Fruit fly (Drosophila melanogaster) whole organism, embryonic: ENCODE measurements around the gene CG31798.

Source experiments
- Aef1 ChIP-seq: fragments of 200-800 bp; sonication (Bioruptor generic); IDR thresholded peaks from 3 replicates; pipeline ENCODE4 v1.3.6; 2022; ENCODE audit warnings: missing biosample characterization, missing genetic modification characterization
- BEAF-32 ChIP-seq: fragments of 200-800 bp; sonication (Bioruptor generic); optimal IDR thresholded peaks from 3 replicates; lab custom pipeline; 2017; ENCODE audit warnings: missing biosample characterization, missing genetic modification characterization, mild to moderate bottlenecking, moderate library complexity, missing genetic modification reagents
- CG10267 ChIP-seq: fragments of 200-800 bp; sonication (Bioruptor generic); optimal IDR thresholded peaks from 2 replicates; lab custom pipeline; 2018; ENCODE audit warnings: missing biosample characterization, mild to moderate bottlenecking, missing genetic modification characterization, moderate library complexity
- CG10366 ChIP-seq: fragments of 200-800 bp; sonication (Bioruptor generic); IDR thresholded peaks from 2 replicates; pipeline ENCODE4 v1.3.6; 2022; ENCODE audit warnings: missing biosample characterization, missing genetic modification characterization
- CG14014 ChIP-seq: fragments of 200-800 bp; sonication (Bioruptor generic); IDR thresholded peaks from 2 replicates; pipeline ENCODE4 v1.3.6; 2022; ENCODE audit warnings: missing biosample characterization, missing genetic modification characterization
- CG14667 ChIP-seq: fragments of 200-800 bp; sonication (Bioruptor generic); IDR thresholded peaks from 2 replicates; pipeline ENCODE4 v1.3.6; 2022; ENCODE audit warnings: missing biosample characterization, missing genetic modification characterization
- CG16813 ChIP-seq: fragments of 200-800 bp; sonication (Bioruptor generic); IDR thresholded peaks from 3 replicates; pipeline ENCODE4 v1.3.6; 2022; ENCODE audit warnings: missing biosample characterization, missing genetic modification characterization; ENCODE audit not compliant: partially characterized antibody
- CG17612 ChIP-seq: fragments of 200-800 bp; sonication (Bioruptor generic); IDR thresholded peaks from 2 replicates; pipeline ENCODE4 v1.3.6; 2022; ENCODE audit warnings: missing biosample characterization, missing genetic modification characterization
- CG1832 ChIP-seq: fragments of 200-800 bp; sonication (Bioruptor generic); optimal IDR thresholded peaks from 2 replicates; lab custom pipeline; 2017; ENCODE audit warnings: missing biosample characterization, mild to moderate bottlenecking, missing genetic modification characterization, inconsistent platforms
- CG2202 ChIP-seq: fragments of 200-800 bp; sonication (Bioruptor generic); optimal IDR thresholded peaks from 2 replicates; lab custom pipeline; 2018; ENCODE audit warnings: missing biosample characterization, mild to moderate bottlenecking, missing genetic modification characterization
- CG30431 ChIP-seq: fragments of 200-800 bp; sonication (Bioruptor generic); optimal IDR thresholded peaks from 2 replicates; lab custom pipeline; 2017; ENCODE audit warnings: missing biosample characterization, missing genetic modification characterization
- CG8388 ChIP-seq: fragments of 200-800 bp; sonication (Bioruptor generic); optimal IDR thresholded peaks from 2 replicates; lab custom pipeline; 2019; ENCODE audit warnings: missing biosample characterization, mild to moderate bottlenecking, missing genetic modification characterization, moderate library complexity
- CG8765 ChIP-seq: fragments of 200-800 bp; sonication (Bioruptor generic); IDR thresholded peaks from 2 replicates; pipeline ENCODE4 v1.3.6; 2022; ENCODE audit warnings: missing biosample characterization, missing genetic modification characterization
- D19A ChIP-seq: fragments of 200-800 bp; optimal IDR thresholded peaks from 3 replicates; lab custom pipeline; 2019; ENCODE audit warnings: missing biosample characterization, mild to moderate bottlenecking, missing genetic modification characterization, moderate library complexity
- Dek ChIP-seq: fragments of 200-800 bp; sonication (Bioruptor generic); optimal IDR thresholded peaks from 3 replicates; lab custom pipeline; 2019; ENCODE audit warnings: missing biosample characterization, mild to moderate bottlenecking, missing genetic modification characterization, moderate library complexity
- Dfd ChIP-seq, 2 experiments: fragments of >200 bp; optimal IDR thresholded peaks; 2 replicates each; lab custom pipeline; 2017; ENCODE audit warnings: missing biosample characterization in 2 of 2, missing genetic modification characterization in 2 of 2
- ERR ChIP-seq: fragments of 200-800 bp; sonication (Bioruptor generic); optimal IDR thresholded peaks from 2 replicates; lab custom pipeline; 2016; ENCODE audit warnings: missing biosample characterization, missing genetic modification characterization
- HHEX ChIP-seq: fragments of 200-800 bp; sonication (Bioruptor generic); optimal IDR thresholded peaks from 3 replicates; lab custom pipeline; 2017; ENCODE audit warnings: missing biosample characterization, mild to moderate bottlenecking, missing genetic modification characterization, missing genetic modification reagents
- Mes4 ChIP-seq: fragments of 200-800 bp; sonication (Bioruptor generic); optimal IDR thresholded peaks from 2 replicates; lab custom pipeline; 2016; ENCODE audit warnings: missing biosample characterization, missing genetic modification characterization
- Nf-YC ChIP-seq: fragments of 200-800 bp; optimal IDR thresholded peaks from 3 replicates; lab custom pipeline; 2019; ENCODE audit warnings: missing biosample characterization, mild to moderate bottlenecking, missing genetic modification characterization, moderate library complexity
- Side ChIP-seq: fragments of 200-800 bp; sonication (Bioruptor generic); optimal IDR thresholded peaks from 2 replicates; lab custom pipeline; 2016; ENCODE audit warnings: missing biosample characterization, missing genetic modification characterization
- Six4 ChIP-seq: fragments of 200-800 bp; sonication (Bioruptor generic); optimal IDR thresholded peaks from 2 replicates; lab custom pipeline; 2016; ENCODE audit warnings: missing biosample characterization, missing genetic modification characterization
- Sry-β ChIP-seq: fragments of 200-800 bp; sonication (Bioruptor generic); optimal IDR thresholded peaks from 2 replicates; lab custom pipeline; 2018; ENCODE audit warnings: missing biosample characterization, mild to moderate bottlenecking, missing genetic modification characterization, moderate library complexity
- Tbp ChIP-seq: fragments of >200 bp; optimal IDR thresholded peaks from 2 replicates; lab custom pipeline; 2018; ENCODE audit warnings: missing biosample characterization, missing genetic modification characterization
- bsh ChIP-seq, 2 experiments: fragments of 200-800 bp; sonication (Bioruptor generic); optimal IDR thresholded peaks; 2 replicates each; lab custom pipeline; 2017 to 2018; ENCODE audit warnings: mild to moderate bottlenecking in 2 of 2, missing biosample characterization in 2 of 2, missing genetic modification characterization in 2 of 2, moderate library complexity in 1 of 2
- dm ChIP-seq: fragments of 200-800 bp; sonication (Bioruptor generic); optimal IDR thresholded peaks from 3 replicates; lab custom pipeline; 2016; ENCODE audit warnings: missing biosample characterization, missing genetic modification characterization
- dpn ChIP-seq, 2 experiments: fragments of 200-800 bp; sonication (Bioruptor generic); optimal IDR thresholded peaks; 3 replicates each; lab custom pipeline; 2016; ENCODE audit warnings: missing biosample characterization in 2 of 2, missing genetic modification characterization in 2 of 2
- ftz-f1 ChIP-seq: fragments of 200-800 bp; sonication (Bioruptor generic); optimal IDR thresholded peaks from 2 replicates; lab custom pipeline; 2016; ENCODE audit warnings: missing biosample characterization, missing genetic modification characterization
- gem ChIP-seq: fragments of 200-800 bp; sonication (Bioruptor generic); optimal IDR thresholded peaks from 2 replicates; lab custom pipeline; 2019; ENCODE audit warnings: missing biosample characterization, mild to moderate bottlenecking, missing genetic modification characterization, moderate library complexity
- h ChIP-seq: fragments of >200 bp; optimal IDR thresholded peaks from 2 replicates; lab custom pipeline; 2017
- hbn ChIP-seq: fragments of 200-800 bp; sonication (Bioruptor generic); IDR thresholded peaks from 2 replicates; pipeline ENCODE4 v1.3.6; 2022; ENCODE audit warnings: missing biosample characterization, missing genetic modification characterization; ENCODE audit not compliant: partially characterized antibody
- lov ChIP-seq, 2 experiments: fragments of 200-800 bp in 1 of 2; fragments of >200 bp in 1 of 2; sonication (Bioruptor generic) in 1 of 2; IDR thresholded peaks in 1 of 2; optimal IDR thresholded peaks in 1 of 2; 2 replicates in 1 of 2; 3 replicates in 1 of 2; pipeline versions ENCODE4 v1.3.6 to Lab custom; 2017 to 2022; ENCODE audit warnings: missing biosample characterization in 1 of 2, missing genetic modification characterization in 1 of 2
- nau ChIP-seq: fragments of 200-800 bp; sonication (Bioruptor generic); optimal IDR thresholded peaks from 3 replicates; lab custom pipeline; 2017; ENCODE audit warnings: missing biosample characterization, mild to moderate bottlenecking, missing genetic modification characterization, missing genetic modification reagents
- nom ChIP-seq: fragments of 200-800 bp; sonication (Bioruptor generic); optimal IDR thresholded peaks from 2 replicates; lab custom pipeline; 2017; ENCODE audit warnings: missing biosample characterization, missing genetic modification characterization, mild to moderate bottlenecking, moderate library complexity, missing genetic modification reagents
- oc ChIP-seq: fragments of 200-800 bp; sonication (Bioruptor generic); optimal IDR thresholded peaks from 2 replicates; lab custom pipeline; 2018; ENCODE audit warnings: missing biosample characterization, mild to moderate bottlenecking, missing genetic modification characterization, moderate library complexity
- onecut ChIP-seq: fragments of 200-800 bp; sonication (Bioruptor generic); IDR thresholded peaks from 2 replicates; pipeline ENCODE4 v1.3.6; 2022; ENCODE audit warnings: missing biosample characterization, missing genetic modification characterization
- sd ChIP-seq: fragments of 200-800 bp; sonication (Bioruptor generic); optimal IDR thresholded peaks from 3 replicates; lab custom pipeline; 2018; ENCODE audit warnings: missing biosample characterization, mild to moderate bottlenecking, missing genetic modification characterization, moderate library complexity
- tio ChIP-seq: fragments of 200-800 bp; sonication (Bioruptor generic); optimal IDR thresholded peaks from 2 replicates; lab custom pipeline; 2017; ENCODE audit warnings: missing biosample characterization, missing genetic modification characterization, inconsistent platforms
- tna ChIP-seq: fragments of 200-800 bp; sonication (Bioruptor generic); IDR thresholded peaks from 2 replicates; pipeline ENCODE4 v1.3.6; 2022; ENCODE audit warnings: missing biosample characterization, missing genetic modification characterization; ENCODE audit not compliant: partially characterized antibody
- ttk ChIP-seq: fragments of 200-800 bp; sonication (Bioruptor generic); IDR thresholded peaks from 2 replicates; pipeline ENCODE4 v2.1.2; 2022; ENCODE audit warnings: missing biosample characterization, missing genetic modification characterization

Gene CG31798

dm6 chr2L:19376145-19376544 is 17.8 kb upstream of the CG31798 start (continued):
- TF ChIP-seq nau (GFP tag; lab: Kevin White, UChicago) (no peak), ftz-f1 (GFP tag; lab: Kevin White, UChicago) (no peak), dpn (GFP tag; optimal IDR thresholded peaks at IDR 0.05; lab: Kevin White, UChicago) (no peak), CG16813 (GFP tag; lab: Robert Waterston, UW) (no peak), Tbp (GFP tag; lab: Kevin White, UChicago) (no peak), oc (tag; lab: Kevin White, UChicago) (peak; percentile 82), ERR (no peak), dm (GFP tag; lab: Kevin White, UChicago) (no peak), CG14667 (GFP tag; lab: Robert Waterston, UW) (no peak), Six4 (peak; percentile 31), CG10366 (no peak), CG8765 (peak; percentile 8; the same call in 1 of the 2 replicates), CG8388 (GFP tag; lab: Kevin White, UChicago) (peak; percentile 62), Sry-β (GFP tag; lab: Kevin White, UChicago) (no peak), Side (GFP tag; lab: Kevin White, UChicago) (peak; percentile 20), Nf-YC (tag; lab: Kevin White, UChicago) (no peak), h (lab: Kevin White, UChicago) (no peak), tna (no peak), Dfd (GFP tag; optimal IDR thresholded peaks at IDR 0.05; lab: Kevin White, UChicago) (no peak), onecut (GFP tag; lab: Robert Waterston, UW) (no peak), Dek (no peak), lov (optimal IDR thresholded peaks at IDR 0.05; lab: Kevin White, UChicago) (no peak), lov (GFP tag; IDR thresholded peaks at IDR 0.05; lab: Robert Waterston, UW) (no peak; the same call in 2 of the 3 replicates), CG1832 (GFP tag; lab: Kevin White, UChicago) (no peak), CG10267 (peak; percentile 36), tio (GFP tag; lab: Kevin White, UChicago) (no peak), hbn (GFP tag; lab: Robert Waterston, UW) (no peak), Aef1 (GFP tag; lab: Robert Waterston, UW) (no peak), sd (tag; lab: Kevin White, UChicago) (no peak), bsh (GFP tag; optimal IDR thresholded peaks at IDR 0.05; lab: Kevin White, UChicago) (peak in 1 of 2 experiments; percentile 56), D19A (tag; lab: Kevin White, UChicago) (peak; percentile 49), gem (tag; lab: Kevin White, UChicago) (peak; percentile 55), CG17612 (GFP tag; lab: Robert Waterston, UW) (no peak), nom (GFP tag; lab: Kevin White, UChicago) (no peak), Mes4 (GFP tag; lab: Kevin White, UChicago) (no peak), CG14014 (no peak), ttk (GFP tag; lab: Robert Waterston, UW) (0 out of 2 replicates have a peak, but pooled peaks have one; percentile 35), BEAF-32 (GFP tag; lab: Kevin White, UChicago) (no peak), CG30431 (peak; percentile 22), CG2202 (tag; lab: Kevin White, UChicago) (no peak), HHEX (GFP tag; lab: Kevin White, UChicago) (no peak)
- TF ChIP-seq, all 482 proteins: peak for 106
